Worm (Caenorhabditis elegans): Measurements from ENCODE around the gene egas-3.

DNA sequence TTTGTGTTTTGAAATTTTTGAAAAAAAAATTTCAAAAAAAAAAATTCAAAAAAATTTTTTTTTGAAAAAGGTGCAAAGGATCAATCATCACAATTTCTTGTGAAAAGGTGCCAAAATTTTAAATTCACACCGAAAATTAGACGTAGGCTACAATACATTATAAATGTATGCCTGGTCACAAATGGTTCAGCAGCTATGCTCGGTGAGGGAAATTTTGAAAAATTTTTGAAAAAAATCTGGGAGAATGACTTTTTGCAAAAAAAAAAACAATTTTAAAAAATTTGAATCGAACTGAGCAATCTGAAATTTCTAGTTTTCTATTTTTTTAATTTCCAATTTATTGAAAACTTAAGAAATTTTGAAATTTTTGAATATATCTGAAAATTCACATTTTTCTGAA, at the start of gene egas-3:
- TF ChIP-seq hmg-1.2 (GFP tag; IDR thresholded peaks at IDR 0.05), result no peak
- no peak for TF ChIP-seq bed-2 (GFP tag; IDR thresholded peaks at IDR 0.05)
